Worm (Caenorhabditis elegans) whole organism, mixed stage, embryonic: ENCODE measurements around the gene C28C12.1.

ENCODE experiments used
- bed-3 ChIP-seq: fragments of 200-800 bp; sonication (Bioruptor generic); optimal IDR thresholded peaks from 3 replicates; lab custom pipeline; 2018; ENCODE audit warnings: mild to moderate bottlenecking, missing genetic modification characterization, moderate library complexity, missing compliant biosample characterization
- blmp-1 ChIP-seq: fragments of 150-350 bp; optimal IDR thresholded peaks from 2 replicates; lab custom pipeline; 2014; ENCODE audit warnings: missing biosample characterization, missing genetic modification characterization
- ceh-39 ChIP-seq: fragments of 150-350 bp; optimal IDR thresholded peaks from 2 replicates; lab custom pipeline; 2014; ENCODE audit warnings: missing biosample characterization, missing genetic modification characterization
- ceh-83 ChIP-seq: fragments of 200-800 bp; sonication (Bioruptor generic); optimal IDR thresholded peaks from 2 replicates; lab custom pipeline; 2018; ENCODE audit warnings: mild to moderate bottlenecking, missing genetic modification characterization, missing compliant biosample characterization
- ces-1 ChIP-seq: fragments of 150-350 bp; optimal IDR thresholded peaks from 2 replicates; lab custom pipeline; 2014; ENCODE audit warnings: missing biosample characterization, missing genetic modification reagents, missing genetic modification characterization
- cnd-1 ChIP-seq: fragments of 200-800 bp; sonication (Bioruptor generic); optimal IDR thresholded peaks from 2 replicates; lab custom pipeline; 2018; ENCODE audit warnings: mild to moderate bottlenecking, missing genetic modification characterization, missing compliant biosample characterization
- drap-1 ChIP-seq: fragments of 200-800 bp; sonication (Bioruptor generic); optimal IDR thresholded peaks from 3 replicates; lab custom pipeline; 2018; ENCODE audit warnings: mild to moderate bottlenecking, missing genetic modification characterization, missing compliant biosample characterization
- elt-1 ChIP-seq: sonication (generic microtip); optimal IDR thresholded peaks from 2 replicates; lab custom pipeline; 2017; ENCODE audit warnings: missing genetic modification characterization, mild to moderate bottlenecking, missing compliant biosample characterization, antibody characterized with exemption, moderate library complexity, borderline replicate concordance; ENCODE audit not compliant: insufficient read depth
- elt-3 ChIP-seq: fragments of 150-350 bp; optimal IDR thresholded peaks from 2 replicates; lab custom pipeline; 2014; ENCODE audit warnings: missing biosample characterization, missing genetic modification characterization
- ham-2 ChIP-seq: fragments of 200-800 bp; sonication (Bioruptor generic); optimal IDR thresholded peaks from 2 replicates; lab custom pipeline; 2018; ENCODE audit warnings: mild to moderate bottlenecking, missing genetic modification characterization, missing compliant biosample characterization
- hlh-1 ChIP-seq: fragments of 150-350 bp; optimal IDR thresholded peaks from 2 replicates; lab custom pipeline; 2014; ENCODE audit warnings: missing biosample characterization, missing genetic modification reagents, missing genetic modification characterization
- lin-32 ChIP-seq: fragments of 200-800 bp; sonication (Bioruptor generic); optimal IDR thresholded peaks from 2 replicates; lab custom pipeline; 2018; ENCODE audit warnings: mild to moderate bottlenecking, missing genetic modification characterization, missing compliant biosample characterization
- mep-1 ChIP-seq: fragments of 150-350 bp; optimal IDR thresholded peaks from 2 replicates; lab custom pipeline; 2017; ENCODE audit warnings: missing biosample characterization, missing genetic modification reagents, missing genetic modification characterization, inconsistent platforms
- mls-2 ChIP-seq: sonication (generic microtip); optimal IDR thresholded peaks from 2 replicates; lab custom pipeline; 2016; ENCODE audit warnings: mild to moderate bottlenecking, missing genetic modification characterization, moderate library complexity, missing compliant biosample characterization
- nhr-2 ChIP-seq: fragments of 150-350 bp; optimal IDR thresholded peaks from 2 replicates; lab custom pipeline; 2014; ENCODE audit warnings: missing biosample characterization, missing genetic modification characterization
- nhr-28 ChIP-seq: fragments of 150-350 bp; optimal IDR thresholded peaks from 2 replicates; lab custom pipeline; 2014; ENCODE audit warnings: missing biosample characterization, missing genetic modification characterization
- pha-4 ChIP-seq: fragments of 150-350 bp; optimal IDR thresholded peaks from 2 replicates; lab custom pipeline; 2018; ENCODE audit warnings: missing biosample characterization, missing genetic modification reagents, missing genetic modification characterization
- sem-2 ChIP-seq: fragments of 200-800 bp; sonication (Bioruptor generic); optimal IDR thresholded peaks from 2 replicates; lab custom pipeline; 2018; ENCODE audit warnings: mild to moderate bottlenecking, missing genetic modification characterization, missing compliant biosample characterization
- sptf-1 ChIP-seq: sonication (generic microtip); optimal IDR thresholded peaks from 2 replicates; lab custom pipeline; 2017; ENCODE audit warnings: mild to moderate bottlenecking, missing genetic modification characterization, moderate library complexity, missing compliant biosample characterization
- tbx-8 ChIP-seq: fragments of 200-800 bp; sonication (Bioruptor generic); optimal IDR thresholded peaks from 2 replicates; lab custom pipeline; 2018; ENCODE audit warnings: mild to moderate bottlenecking, missing genetic modification characterization, moderate library complexity, missing compliant biosample characterization
- unc-120 ChIP-seq: sonication (generic microtip); optimal IDR thresholded peaks from 2 replicates; lab custom pipeline; 2017; ENCODE audit warnings: missing genetic modification characterization, missing compliant biosample characterization; ENCODE audit not compliant: poor library complexity, severe bottlenecking
- unc-62 ChIP-seq: fragments of 150-350 bp; optimal IDR thresholded peaks from 2 replicates; lab custom pipeline; 2014; ENCODE audit warnings: missing biosample characterization, missing genetic modification reagents, missing genetic modification characterization
- zip-8 ChIP-seq: fragments of 150-350 bp; optimal IDR thresholded peaks from 2 replicates; lab custom pipeline; 2014; ENCODE audit warnings: missing biosample characterization, missing genetic modification characterization

Gene C28C12.1

ce11 chrIV:8538011-8538658, 36.7 kb downstream of the C28C12.1 start:
- TF ChIP-seq elt-1 (tag; lab: Kevin White, UChicago) (no peak), ham-2 (GFP tag; lab: Kevin White, UChicago) (no peak), pha-4 (no peak), blmp-1 (tag; lab: Kevin White, UChicago) (no peak), elt-3 (tag; lab: Kevin White, UChicago) (no peak), tbx-8 (GFP tag; lab: Kevin White, UChicago) (no peak), ceh-83 (GFP tag; lab: Kevin White, UChicago) (no peak)

ce11 chrIV:8538659-8539173, 37.2 kb downstream of the C28C12.1 start, which contains the start of gene hyl-1:
Gene hyl-1, plus strand, starts transcription at chrIV:8539123.
- no peak for TF ChIP-seq unc-120 (tag; lab: Kevin White, UChicago)
- no peak for TF ChIP-seq ceh-83 (GFP tag; lab: Kevin White, UChicago)
- TF ChIP-seq blmp-1 (tag; lab: Kevin White, UChicago) = no peak
- no peak for TF ChIP-seq elt-3 (tag; lab: Kevin White, UChicago)
- no peak for TF ChIP-seq mep-1 (tag; lab: Kevin White, UChicago)
- no peak for TF ChIP-seq hlh-1
- TF ChIP-seq bed-3 (GFP tag; lab: Kevin White, UChicago) = no peak
- TF ChIP-seq drap-1 (GFP tag; lab: Kevin White, UChicago) = no peak
- no peak for TF ChIP-seq unc-62 (GFP tag; lab: Kevin White, UChicago)
- no peak for TF ChIP-seq lin-32 (GFP tag; lab: Kevin White, UChicago)
- no peak for TF ChIP-seq zip-8 (tag; lab: Kevin White, UChicago)
- TF ChIP-seq sptf-1 (tag; lab: Kevin White, UChicago) = no peak

ce11 chrIV:8539645-8540044, 38.2 kb downstream of the C28C12.1 start:
- no peak for TF ChIP-seq drap-1 (GFP tag; lab: Kevin White, UChicago)
- TF ChIP-seq, all 35 proteins: peak for 0

ce11 chrIV:8540268-8540667, 38.8 kb downstream of the C28C12.1 start:
- no peak for TF ChIP-seq lin-32 (GFP tag; lab: Kevin White, UChicago)
- peak; percentile 14 for TF ChIP-seq pha-4
- TF ChIP-seq ces-1 (GFP tag; lab: Kevin White, UChicago) = no peak
- no peak for TF ChIP-seq nhr-2

ce11 chrIV:8542272-8542671, 40.8 kb downstream of the C28C12.1 start:
- TF ChIP-seq sptf-1 (tag; lab: Kevin White, UChicago) (no peak), tbx-8 (GFP tag; lab: Kevin White, UChicago) (no peak), elt-1 (tag; lab: Kevin White, UChicago) (no peak), sem-2 (no peak), elt-3 (tag; lab: Kevin White, UChicago) (no peak), blmp-1 (tag; lab: Kevin White, UChicago) (no peak), mls-2 (tag; lab: Kevin White, UChicago) (no peak), nhr-2 (no peak), ceh-39 (tag; lab: Kevin White, UChicago) (no peak), nhr-28 (tag; lab: Kevin White, UChicago) (no peak), cnd-1 (tag; lab: Kevin White, UChicago) (no peak)
